Fruit fly (Drosophila melanogaster) whole organism, wandering third instar larva: ENCODE measurements around the gene Alp9.

Source experiments
- CG9705 ChIP-seq: fragments of 200-800 bp; sonication (Bioruptor generic); optimal IDR thresholded peaks from 2 replicates; lab custom pipeline; 2018; ENCODE audit warnings: missing biosample characterization, mild to moderate bottlenecking, missing genetic modification characterization
- Dfd ChIP-seq: fragments of >200 bp; optimal IDR thresholded peaks from 2 replicates; lab custom pipeline; 2017; ENCODE audit warnings: missing biosample characterization, missing genetic modification characterization
- Hr83 ChIP-seq: fragments of 200-300 bp; sonication (Bioruptor generic); optimal IDR thresholded peaks from 2 replicates; lab custom pipeline; 2016; ENCODE audit warnings: missing biosample characterization, mild to moderate bottlenecking, missing genetic modification characterization, moderate library complexity; ENCODE audit not compliant: poor library complexity, severe bottlenecking
- Jra ChIP-seq: sonication (Bioruptor generic); optimal IDR thresholded peaks from 2 replicates; lab custom pipeline; 2016; ENCODE audit warnings: missing biosample characterization, missing genetic modification characterization
- OdsH ChIP-seq: fragments of 200-800 bp; sonication (Bioruptor generic); optimal IDR thresholded peaks from 2 replicates; lab custom pipeline; 2016; ENCODE audit warnings: missing biosample characterization, mild to moderate bottlenecking, missing genetic modification characterization
- Sp1 ChIP-seq: fragments of 200-800 bp; sonication (Bioruptor generic); optimal IDR thresholded peaks from 3 replicates; lab custom pipeline; 2019; ENCODE audit warnings: missing biosample characterization, mild to moderate bottlenecking, missing genetic modification characterization, moderate library complexity
- br ChIP-seq: fragments of 200-800 bp; sonication (Bioruptor generic); optimal IDR thresholded peaks from 2 replicates; lab custom pipeline; 2016; ENCODE audit warnings: missing biosample characterization, missing genetic modification characterization
- dmrt93B ChIP-seq: fragments of 200-800 bp; sonication (Bioruptor generic); optimal IDR thresholded peaks from 2 replicates; lab custom pipeline; 2018; ENCODE audit warnings: missing biosample characterization, mild to moderate bottlenecking, missing genetic modification characterization
- ey ChIP-seq: fragments of 200-800 bp; sonication (Bioruptor generic); optimal IDR thresholded peaks from 2 replicates; lab custom pipeline; 2016; ENCODE audit warnings: missing biosample characterization, missing genetic modification characterization
- fru ChIP-seq: fragments of 200-800 bp; sonication (Bioruptor generic); optimal IDR thresholded peaks from 3 replicates; lab custom pipeline; 2016; ENCODE audit warnings: missing biosample characterization, mild to moderate bottlenecking, missing genetic modification characterization
- pan ChIP-seq: fragments of >200 bp; optimal IDR thresholded peaks from 2 replicates; lab custom pipeline; 2017

- TF ChIP-seq Sp1 (GFP tag; lab: Kevin White, UChicago) (no peak), OdsH (GFP tag; lab: Kevin White, UChicago) (no peak), pan (lab: Kevin White, UChicago) (no peak), Dfd (no peak), br (GFP tag; lab: Kevin White, UChicago) (no peak), fru (GFP tag; lab: Kevin White, UChicago) (no peak), ey (GFP tag; lab: Kevin White, UChicago) (no peak), Jra (GFP tag; lab: Kevin White, UChicago) (no peak), Hr83 (GFP tag; lab: Kevin White, UChicago) (no peak), dmrt93B (no peak), CG9705 (no peak)
Observed at dm6 chr3L:5623296-5623695, 28.0 kb downstream of the Alp9 start.
